Fruit fly (Drosophila melanogaster) whole organism, embryonic: Measurements from ENCODE around the gene Crz.

Source experiments
- Antp ChIP-seq: fragments of 200-800 bp; sonication (Bioruptor generic); optimal IDR thresholded peaks from 3 replicates; lab custom pipeline; 2016; ENCODE audit warnings: missing biosample characterization, missing genetic modification characterization
- Bdp1 ChIP-seq: fragments of 200-800 bp; sonication (Bioruptor generic); optimal IDR thresholded peaks from 3 replicates; lab custom pipeline; 2016; ENCODE audit warnings: missing biosample characterization, missing genetic modification characterization
- Bgb ChIP-seq: fragments of 200-800 bp; sonication (Bioruptor generic); IDR thresholded peaks from 2 replicates; pipeline ENCODE4 v1.3.6; 2022; ENCODE audit warnings: missing biosample characterization, missing genetic modification characterization; ENCODE audit not compliant: partially characterized antibody
- CG10147 ChIP-seq: fragments of 200-800 bp; sonication (Bioruptor generic); optimal IDR thresholded peaks from 2 replicates; lab custom pipeline; 2019; ENCODE audit warnings: missing biosample characterization, mild to moderate bottlenecking, missing genetic modification characterization, moderate library complexity
- CG10654 ChIP-seq: fragments of 200-800 bp; sonication (Bioruptor generic); optimal IDR thresholded peaks from 2 replicates; lab custom pipeline; 2016; ENCODE audit warnings: missing biosample characterization, missing genetic modification characterization
- CG13624 ChIP-seq: fragments of 200-800 bp; sonication (Bioruptor generic); optimal IDR thresholded peaks from 2 replicates; lab custom pipeline; 2016; ENCODE audit warnings: missing biosample characterization, missing genetic modification characterization
- CG17612 ChIP-seq: fragments of 200-800 bp; sonication (Bioruptor generic); IDR thresholded peaks from 2 replicates; pipeline ENCODE4 v1.3.6; 2022; ENCODE audit warnings: missing biosample characterization, missing genetic modification characterization
- CG17802 ChIP-seq: fragments of 200-800 bp; sonication (Bioruptor generic); optimal IDR thresholded peaks from 2 replicates; lab custom pipeline; 2018; ENCODE audit warnings: missing biosample characterization, mild to moderate bottlenecking, missing genetic modification characterization, moderate library complexity
- CG18619 ChIP-seq: fragments of 200-800 bp; sonication (Bioruptor generic); optimal IDR thresholded peaks from 3 replicates; lab custom pipeline; 2017; ENCODE audit warnings: missing biosample characterization, mild to moderate bottlenecking, missing genetic modification characterization
- CG2116 ChIP-seq: fragments of 200-800 bp; sonication (Bioruptor generic); optimal IDR thresholded peaks from 3 replicates; lab custom pipeline; 2018; ENCODE audit warnings: missing biosample characterization, mild to moderate bottlenecking, missing genetic modification characterization
- CG2875 ChIP-seq: fragments of 200-800 bp; sonication (Bioruptor generic); optimal IDR thresholded peaks from 2 replicates; lab custom pipeline; 2017; ENCODE audit warnings: missing biosample characterization, mild to moderate bottlenecking, missing genetic modification characterization, missing genetic modification reagents
- CG33557 ChIP-seq: fragments of 200-800 bp; sonication (Bioruptor generic); optimal IDR thresholded peaks from 2 replicates; lab custom pipeline; 2019; ENCODE audit warnings: missing biosample characterization, mild to moderate bottlenecking, missing genetic modification characterization, moderate library complexity
- CG42726 ChIP-seq: fragments of 200-800 bp; sonication (Bioruptor generic); IDR thresholded peaks from 2 replicates; pipeline ENCODE4 v1.3.6; 2022; ENCODE audit warnings: missing biosample characterization, missing genetic modification characterization; ENCODE audit not compliant: partially characterized antibody
- CG4328 ChIP-seq: fragments of 200-800 bp; sonication (Bioruptor generic); optimal IDR thresholded peaks from 3 replicates; lab custom pipeline; 2017; ENCODE audit warnings: missing biosample characterization, missing genetic modification reagents, missing genetic modification characterization
- CG4617 ChIP-seq: fragments of 200-800 bp; sonication (Bioruptor generic); optimal IDR thresholded peaks from 3 replicates; lab custom pipeline; 2016; ENCODE audit warnings: missing biosample characterization, missing genetic modification characterization, borderline replicate concordance
- CG7357 ChIP-seq: fragments of 200-800 bp; sonication (Bioruptor generic); IDR thresholded peaks from 3 replicates; pipeline ENCODE4 v1.3.6; 2022; ENCODE audit warnings: missing biosample characterization, missing genetic modification characterization
- CG8290 ChIP-seq, 3 experiments: fragments of 200-800 bp; sonication (Bioruptor generic); optimal IDR thresholded peaks; 2 replicates each; lab custom pipeline; 2016 to 2019; ENCODE audit warnings: missing biosample characterization in 3 of 3, missing genetic modification characterization in 3 of 3, mild to moderate bottlenecking in 2 of 3, moderate library complexity in 1 of 3
- CG8944 ChIP-seq: fragments of 200-800 bp; sonication (Bioruptor generic); optimal IDR thresholded peaks from 3 replicates; lab custom pipeline; 2016; ENCODE audit warnings: missing biosample characterization, missing genetic modification characterization
- CG9817 ChIP-seq: fragments of 200-800 bp; sonication (Bioruptor generic); optimal IDR thresholded peaks from 2 replicates; lab custom pipeline; 2018; ENCODE audit warnings: missing biosample characterization, mild to moderate bottlenecking, missing genetic modification characterization, moderate library complexity
- CoRest ChIP-seq: fragments of 200-800 bp; sonication (Bioruptor generic); optimal IDR thresholded peaks from 3 replicates; lab custom pipeline; 2018; ENCODE audit warnings: missing biosample characterization, mild to moderate bottlenecking, missing genetic modification characterization, moderate library complexity
- Dip2 ChIP-seq: fragments of 200-800 bp; sonication (Bioruptor generic); IDR thresholded peaks from 2 replicates; pipeline ENCODE4 v1.3.6; 2022; ENCODE audit warnings: missing biosample characterization, missing genetic modification characterization
- Dp ChIP-seq: fragments of 200-800 bp; sonication (Bioruptor generic); optimal IDR thresholded peaks from 2 replicates; lab custom pipeline; 2018; ENCODE audit warnings: missing biosample characterization, mild to moderate bottlenecking, missing genetic modification characterization, moderate library complexity
- E2f2 ChIP-seq: fragments of 200-800 bp; sonication (Bioruptor generic); IDR thresholded peaks from 2 replicates; pipeline ENCODE4 v1.3.6; 2022; ENCODE audit warnings: missing biosample characterization, missing genetic modification characterization
- Elba2 ChIP-seq: fragments of 200-800 bp; sonication (Bioruptor generic); optimal IDR thresholded peaks from 3 replicates; lab custom pipeline; 2016; ENCODE audit warnings: missing biosample characterization, missing genetic modification characterization
- HLHmδ ChIP-seq: fragments of 200-800 bp; sonication (Bioruptor generic); optimal IDR thresholded peaks from 2 replicates; lab custom pipeline; 2018; ENCODE audit warnings: missing biosample characterization, mild to moderate bottlenecking, missing genetic modification characterization, moderate library complexity
- HmgZ ChIP-seq: fragments of 200-800 bp; sonication (Bioruptor generic); optimal IDR thresholded peaks from 2 replicates; lab custom pipeline; 2018; ENCODE audit warnings: missing biosample characterization, mild to moderate bottlenecking, missing genetic modification characterization
- Hr3 ChIP-seq: fragments of 200-800 bp; sonication (Bioruptor generic); optimal IDR thresholded peaks from 3 replicates; lab custom pipeline; 2016; ENCODE audit warnings: missing biosample characterization, missing genetic modification characterization
- Nf-YB ChIP-seq: fragments of 200-800 bp; sonication (Bioruptor generic); optimal IDR thresholded peaks from 3 replicates; lab custom pipeline; 2019; ENCODE audit warnings: missing biosample characterization, mild to moderate bottlenecking, missing genetic modification characterization, moderate library complexity
- Rx ChIP-seq: fragments of 200-800 bp; sonication (Bioruptor generic); IDR thresholded peaks from 2 replicates; pipeline ENCODE4 v1.3.6; 2022; ENCODE audit warnings: missing biosample characterization, missing genetic modification characterization
- Six4 ChIP-seq: fragments of 200-800 bp; sonication (Bioruptor generic); optimal IDR thresholded peaks from 2 replicates; lab custom pipeline; 2016; ENCODE audit warnings: missing biosample characterization, missing genetic modification characterization
- abd-A ChIP-seq: fragments of 200-800 bp; sonication (Bioruptor generic); optimal IDR thresholded peaks from 3 replicates; lab custom pipeline; 2019; ENCODE audit warnings: missing biosample characterization, mild to moderate bottlenecking, missing genetic modification characterization, moderate library complexity
- ash1 ChIP-seq: fragments of 200-800 bp; sonication (Bioruptor generic); optimal IDR thresholded peaks from 2 replicates; lab custom pipeline; 2018; ENCODE audit warnings: missing biosample characterization, mild to moderate bottlenecking, missing genetic modification characterization
- chm ChIP-seq: fragments of 200-800 bp; sonication (Bioruptor generic); IDR thresholded peaks from 2 replicates; pipeline ENCODE4 v1.3.6; 2022; ENCODE audit warnings: missing biosample characterization, missing genetic modification characterization
- cwo ChIP-seq: fragments of 200-800 bp; sonication (Bioruptor generic); optimal IDR thresholded peaks from 3 replicates; lab custom pipeline; 2017; ENCODE audit warnings: missing biosample characterization, missing genetic modification characterization, mild to moderate bottlenecking, moderate library complexity, missing genetic modification reagents
- dati ChIP-seq: fragments of 200-800 bp; sonication (Bioruptor generic); IDR thresholded peaks from 2 replicates; pipeline ENCODE4 v1.3.6; 2022; ENCODE audit warnings: missing biosample characterization, missing genetic modification characterization
- dpn ChIP-seq, 2 experiments: fragments of 200-800 bp; sonication (Bioruptor generic); optimal IDR thresholded peaks; 3 replicates each; lab custom pipeline; 2016; ENCODE audit warnings: missing biosample characterization in 2 of 2, missing genetic modification characterization in 2 of 2
- hth ChIP-seq: fragments of >200 bp; optimal IDR thresholded peaks from 2 replicates; lab custom pipeline; 2017; ENCODE audit warnings: inconsistent platforms
- jing ChIP-seq: fragments of 200-800 bp; sonication (Bioruptor generic); optimal IDR thresholded peaks from 2 replicates; lab custom pipeline; 2018; ENCODE audit warnings: missing biosample characterization, mild to moderate bottlenecking, missing genetic modification characterization
- kni ChIP-seq: fragments of 200-800 bp; sonication (Bioruptor generic); optimal IDR thresholded peaks from 3 replicates; lab custom pipeline; 2017; ENCODE audit warnings: mild to moderate bottlenecking, missing biosample characterization, missing genetic modification reagents, missing genetic modification characterization
- lov ChIP-seq, 2 experiments: fragments of 200-800 bp in 1 of 2; fragments of >200 bp in 1 of 2; sonication (Bioruptor generic) in 1 of 2; IDR thresholded peaks in 1 of 2; optimal IDR thresholded peaks in 1 of 2; 2 replicates in 1 of 2; 3 replicates in 1 of 2; pipeline versions ENCODE4 v1.3.6 to Lab custom; 2017 to 2022; ENCODE audit warnings: missing biosample characterization in 1 of 2, missing genetic modification characterization in 1 of 2
- mam ChIP-seq: fragments of 200-800 bp; sonication (Bioruptor generic); optimal IDR thresholded peaks from 3 replicates; lab custom pipeline; 2016; ENCODE audit warnings: missing biosample characterization, missing genetic modification characterization
- nerfin-2 ChIP-seq: fragments of 200-800 bp; sonication (Bioruptor generic); IDR thresholded peaks from 2 replicates; pipeline ENCODE4 v1.3.6; 2022; ENCODE audit warnings: missing biosample characterization, missing genetic modification characterization; ENCODE audit not compliant: partially characterized antibody
- otp ChIP-seq: fragments of 200-800 bp; sonication (Bioruptor generic); IDR thresholded peaks from 3 replicates; pipeline ENCODE4, ENCODE4 v1.3.6; 2022; ENCODE audit warnings: missing biosample characterization, missing genetic modification characterization
- pan ChIP-seq, 4 experiments: fragments of >200 bp in 3 of 4; fragments of 200-800 bp in 1 of 4; sonication (Bioruptor generic) in 1 of 4; optimal IDR thresholded peaks in 3 of 4; IDR thresholded peaks in 1 of 4; 2 replicates each; pipeline versions ENCODE4 v1.3.6 to Lab custom; 2017 to 2022; ENCODE audit warnings: missing biosample characterization in 2 of 4, missing genetic modification characterization in 2 of 4, mixed read lengths in 1 of 4
- sd ChIP-seq: fragments of 200-800 bp; sonication (Bioruptor generic); optimal IDR thresholded peaks from 3 replicates; lab custom pipeline; 2018; ENCODE audit warnings: missing biosample characterization, mild to moderate bottlenecking, missing genetic modification characterization, moderate library complexity
- slou ChIP-seq: fragments of 200-800 bp; sonication (Bioruptor generic); optimal IDR thresholded peaks from 3 replicates; lab custom pipeline; 2016; ENCODE audit warnings: missing biosample characterization, missing genetic modification characterization
- toy ChIP-seq: fragments of 200-800 bp; sonication (Bioruptor generic); IDR thresholded peaks from 2 replicates; pipeline ENCODE4 v1.3.6; 2022; ENCODE audit warnings: missing biosample characterization, missing genetic modification characterization

The Crz gene

dm6 chr3R:14285059-14285953 is 29.3 kb upstream of the Crz start (continued):
- no peak for TF ChIP-seq CG17802
- no peak for TF ChIP-seq jing (GFP tag; lab: Kevin White, UChicago)
- no peak for TF ChIP-seq toy (GFP tag; lab: Robert Waterston, UW)
- no peak for TF ChIP-seq CG7357 (GFP tag; lab: Robert Waterston, UW)
- no peak for TF ChIP-seq Dip2 (GFP tag; lab: Robert Waterston, UW)
- no peak for TF ChIP-seq Antp
- TF ChIP-seq dpn (GFP tag; optimal IDR thresholded peaks at IDR 0.05; lab: Kevin White, UChicago), result peak in 1 of 2 experiments; percentile 5
- no peak for TF ChIP-seq nerfin-2 (GFP tag; lab: Robert Waterston, UW)
- TF ChIP-seq Dp (GFP tag; lab: Kevin White, UChicago), result no peak
- no peak for TF ChIP-seq Bgb (GFP tag; lab: Robert Waterston, UW)
- TF ChIP-seq CG17612 (GFP tag; lab: Robert Waterston, UW), result no peak
- TF ChIP-seq E2f2 (GFP tag; lab: Robert Waterston, UW), result no peak
- no peak for TF ChIP-seq otp
- peak; percentile 25 for TF ChIP-seq CG10147 (GFP tag; lab: Kevin White, UChicago)
- TF ChIP-seq Six4 (GFP tag; lab: Kevin White, UChicago), result no peak
- no peak for TF ChIP-seq CG8290 (GFP tag; optimal IDR thresholded peaks at IDR 0.05; lab: Kevin White, UChicago)
- TF ChIP-seq CG8290 (tag; optimal IDR thresholded peaks at IDR 0.05; lab: Kevin White, UChicago), result no peak
- TF ChIP-seq CG2875 (GFP tag; lab: Kevin White, UChicago), result no peak
- no peak for TF ChIP-seq Nf-YB
- no peak for TF ChIP-seq CG13624 (GFP tag; lab: Kevin White, UChicago)
- TF ChIP-seq CG8944, result no peak
- no peak for TF ChIP-seq pan (optimal IDR thresholded peaks at IDR 0.05; lab: Kevin White, UChicago)
- TF ChIP-seq pan (GFP tag; optimal IDR thresholded peaks at IDR 0.05 in 1 of 2, IDR thresholded peaks at IDR 0.05 in 1 of 2), result no peak
- peak; percentile 21 for TF ChIP-seq cwo (GFP tag; lab: Kevin White, UChicago)
- TF ChIP-seq mam (GFP tag; lab: Kevin White, UChicago), result peak; percentile 6
- peak; percentile 90 for TF ChIP-seq abd-A (tag; lab: Kevin White, UChicago)
- TF ChIP-seq slou (GFP tag; lab: Kevin White, UChicago), result no peak
- peak; percentile 16 for TF ChIP-seq CG9817
- peak; percentile 33 for TF ChIP-seq Hr3 (GFP tag; lab: Kevin White, UChicago)
- TF ChIP-seq CG18619 (GFP tag; lab: Kevin White, UChicago), result no peak
- peak; percentile 79 for TF ChIP-seq sd (tag; lab: Kevin White, UChicago)
- no peak for TF ChIP-seq CG42726
- TF ChIP-seq CG2116 (GFP tag; lab: Kevin White, UChicago), result no peak
- TF ChIP-seq CG33557 (GFP tag; lab: Kevin White, UChicago), result no peak
- TF ChIP-seq dati (GFP tag; lab: Robert Waterston, UW), result no peak
- TF ChIP-seq Rx (GFP tag; lab: Robert Waterston, UW), result no peak
- no peak for TF ChIP-seq CG10654
- peak; percentile 1 for TF ChIP-seq HmgZ (tag; lab: Kevin White, UChicago)
- no peak for TF ChIP-seq lov (optimal IDR thresholded peaks at IDR 0.05; lab: Kevin White, UChicago)
- no peak for TF ChIP-seq lov (GFP tag; IDR thresholded peaks at IDR 0.05; lab: Robert Waterston, UW)
- no peak for TF ChIP-seq HLHmδ (GFP tag; lab: Kevin White, UChicago)
- no peak for TF ChIP-seq Elba2 (GFP tag; lab: Kevin White, UChicago)
- TF ChIP-seq chm, result no peak
- no peak for TF ChIP-seq CG4617
- TF ChIP-seq hth (lab: Kevin White, UChicago), result no peak
- no peak for TF ChIP-seq CG4328 (GFP tag; lab: Kevin White, UChicago)
- no peak for TF ChIP-seq Bdp1
- no peak for TF ChIP-seq ash1
- TF ChIP-seq kni (GFP tag; lab: Kevin White, UChicago), result no peak
- TF ChIP-seq CoRest (tag; lab: Kevin White, UChicago), result peak; percentile 50
